Fruit fly (Drosophila melanogaster) whole organism, prepupa: ENCODE measurements around the gene CG46399.

Experiments
- CG10669 ChIP-seq: fragments of 200-800 bp; sonication (Bioruptor generic); optimal IDR thresholded peaks from 3 replicates; lab custom pipeline; 2018; ENCODE audit warnings: missing biosample characterization, mild to moderate bottlenecking, missing genetic modification characterization, moderate library complexity
- CG11902 ChIP-seq: fragments of 200-800 bp; sonication (Bioruptor generic); optimal IDR thresholded peaks from 3 replicates; lab custom pipeline; 2016; ENCODE audit warnings: missing biosample characterization, missing genetic modification characterization
- CG32006 ChIP-seq: fragments of 200-800 bp; sonication (Bioruptor generic); optimal IDR thresholded peaks from 3 replicates; lab custom pipeline; 2017; ENCODE audit warnings: missing biosample characterization, mild to moderate bottlenecking, missing genetic modification characterization
- CG3919 ChIP-seq: fragments of 200-800 bp; sonication (Bioruptor generic); optimal IDR thresholded peaks from 3 replicates; lab custom pipeline; 2016; ENCODE audit warnings: missing biosample characterization, missing genetic modification characterization
- CG4318 ChIP-seq: fragments of 200-800 bp; sonication (Bioruptor generic); optimal IDR thresholded peaks from 3 replicates; lab custom pipeline; 2017; ENCODE audit warnings: missing biosample characterization, mild to moderate bottlenecking, missing genetic modification characterization
- CG7368 ChIP-seq: fragments of 200-800 bp; sonication (Bioruptor generic); optimal IDR thresholded peaks from 3 replicates; lab custom pipeline; 2016; ENCODE audit warnings: missing biosample characterization, missing genetic modification characterization
- CG9139 ChIP-seq: fragments of 200-800 bp; sonication (Bioruptor generic); optimal IDR thresholded peaks from 3 replicates; lab custom pipeline; 2017; ENCODE audit warnings: missing biosample characterization, mild to moderate bottlenecking, missing genetic modification characterization
- Eip78C ChIP-seq: fragments of 200-800 bp; sonication (Bioruptor generic); peaks from one replicate; lab custom pipeline; 2016; ENCODE audit warnings: missing biosample characterization, missing genetic modification characterization
- Gug ChIP-seq: fragments of 200-800 bp; sonication (Bioruptor generic); IDR thresholded peaks from 2 replicates; pipeline ENCODE4 v1.3.6; 2022; ENCODE audit warnings: missing biosample characterization, missing genetic modification characterization
- Hr39 ChIP-seq: fragments of 200-800 bp; sonication (Bioruptor generic); optimal IDR thresholded peaks from 2 replicates; lab custom pipeline; 2016; ENCODE audit warnings: missing biosample characterization, missing genetic modification characterization
- Met ChIP-seq: fragments of 200-800 bp; sonication (Bioruptor generic); optimal IDR thresholded peaks from 3 replicates; lab custom pipeline; 2016; ENCODE audit warnings: missing biosample characterization, missing genetic modification characterization
- Sox102F ChIP-seq: fragments of 200-800 bp; sonication (Bioruptor generic); optimal IDR thresholded peaks from 2 replicates; lab custom pipeline; 2016; ENCODE audit warnings: missing biosample characterization, mild to moderate bottlenecking, missing genetic modification characterization
- achi ChIP-seq: fragments of 200-800 bp; sonication (Bioruptor generic); optimal IDR thresholded peaks from 3 replicates; lab custom pipeline; 2016; ENCODE audit warnings: missing biosample characterization, missing genetic modification characterization
- esn ChIP-seq: fragments of 200-800 bp; sonication (Bioruptor generic); optimal IDR thresholded peaks from 2 replicates; lab custom pipeline; 2016; ENCODE audit warnings: missing biosample characterization, mild to moderate bottlenecking, missing genetic modification characterization, moderate library complexity
- fkh ChIP-seq: fragments of 200-800 bp; sonication (Bioruptor generic); optimal IDR thresholded peaks from 3 replicates; lab custom pipeline; 2017; ENCODE audit warnings: missing biosample characterization, mild to moderate bottlenecking, missing genetic modification characterization, moderate library complexity
- svp ChIP-seq: fragments of 200-800 bp; sonication (Bioruptor generic); peaks from one replicate; lab custom pipeline; 2016; ENCODE audit warnings: missing biosample characterization, missing genetic modification characterization
- vri ChIP-seq: fragments of 200-800 bp; sonication (Bioruptor generic); optimal IDR thresholded peaks from 3 replicates; lab custom pipeline; 2016; ENCODE audit warnings: missing biosample characterization, mild to moderate bottlenecking, missing genetic modification characterization

The CG46399 gene

dm6 chrX:14897592-14897991, 38.5 kb downstream of the CG46399 start (continued):
- peak; percentile 69 for TF ChIP-seq CG3919 (GFP tag; lab: Kevin White, UChicago)
- peak; percentile 82 for TF ChIP-seq Eip78C
- TF ChIP-seq CG11902 = peak; percentile 76
- TF ChIP-seq CG4318 = peak; percentile 46
- TF ChIP-seq Sox102F (GFP tag; lab: Kevin White, UChicago) = peak; percentile 75
- peak; percentile 60 for TF ChIP-seq CG7368
- peak; percentile 72 for TF ChIP-seq achi (GFP tag; lab: Kevin White, UChicago)
- TF ChIP-seq CG9139 = no peak

dm6 chrX:14905499-14906044, 46.5 kb downstream of the CG46399 start, which contains the start of gene CG9512:
Gene CG9512 (minus strand): TSS chrX:14905549.
- TF ChIP-seq CG10669 (no peak), fkh (GFP tag; lab: Kevin White, UChicago) (peak; percentile 34), vri (GFP tag; lab: Kevin White, UChicago) (peak; percentile 87), svp (GFP tag; lab: Kevin White, UChicago) (peak; percentile 68)

dm6 chrX:14909051-14909450, 50.0 kb downstream of the CG46399 start:
- peak; percentile 22 for TF ChIP-seq Hr39 (GFP tag; lab: Kevin White, UChicago)
- peak; percentile 74 for TF ChIP-seq svp (GFP tag; lab: Kevin White, UChicago)
- TF ChIP-seq fkh (GFP tag; lab: Kevin White, UChicago) = no peak
- peak; percentile 57 for TF ChIP-seq Eip78C
- TF ChIP-seq Met = peak; percentile 18
- no peak for TF ChIP-seq Gug (GFP tag; lab: Robert Waterston, UW)
- TF ChIP-seq esn (GFP tag; lab: Kevin White, UChicago) = peak; percentile 13
- peak; percentile 21 for TF ChIP-seq CG32006 (GFP tag; lab: Kevin White, UChicago)
- TF ChIP-seq, all 60 proteins: peak for 6
